Worm (Caenorhabditis elegans) whole organism, L3 larva: ENCODE measurements around the gene R11G1.1.

Experiments
- R02D3.7 ChIP-seq: fragments of 150-350 bp; optimal IDR thresholded peaks from 2 replicates; lab custom pipeline; 2014; ENCODE audit warnings: missing biosample characterization, missing genetic modification characterization
- ZK546.5 ChIP-seq: sonication (generic microtip); optimal IDR thresholded peaks from 2 replicates; lab custom pipeline; 2017; ENCODE audit warnings: missing biosample characterization, missing genetic modification characterization
- aly-2 ChIP-seq: fragments of 150-350 bp; optimal IDR thresholded peaks from 2 replicates; lab custom pipeline; 2014; ENCODE audit warnings: missing biosample characterization, missing genetic modification characterization
- ama-1 ChIP-seq: fragments of 150-350 bp; optimal IDR thresholded peaks from 2 replicates; lab custom pipeline; 2018
- ceh-16 ChIP-seq: sonication (generic microtip); optimal IDR thresholded peaks from 2 replicates; lab custom pipeline; 2017; ENCODE audit warnings: missing biosample characterization, missing genetic modification characterization
- ceh-28 ChIP-seq: fragments of 150-350 bp; optimal IDR thresholded peaks from 2 replicates; lab custom pipeline; 2014; ENCODE audit warnings: missing biosample characterization, missing genetic modification reagents, missing genetic modification characterization
- ceh-82 ChIP-seq: fragments of 150-350 bp; optimal IDR thresholded peaks from 2 replicates; lab custom pipeline; 2014; ENCODE audit warnings: missing biosample characterization, missing genetic modification characterization
- ceh-9 ChIP-seq: sonication (generic microtip); optimal IDR thresholded peaks from 2 replicates; lab custom pipeline; 2018; ENCODE audit warnings: missing biosample characterization, missing genetic modification characterization
- daf-12 ChIP-seq: fragments of 150-350 bp; optimal IDR thresholded peaks from 2 replicates; lab custom pipeline; 2014; ENCODE audit warnings: missing biosample characterization, missing genetic modification reagents, missing genetic modification characterization
- egl-27 ChIP-seq: sonication (generic microtip); optimal IDR thresholded peaks from 4 replicates; lab custom pipeline; 2017; ENCODE audit warnings: missing biosample characterization, missing genetic modification reagents, missing genetic modification characterization
- egl-5 ChIP-seq: fragments of 150-350 bp; optimal IDR thresholded peaks from 2 replicates; lab custom pipeline; 2017; ENCODE audit warnings: missing biosample characterization, missing genetic modification reagents, missing genetic modification characterization, inconsistent platforms
- elt-1 ChIP-seq: fragments of 150-350 bp; optimal IDR thresholded peaks from 2 replicates; lab custom pipeline; 2014; ENCODE audit warnings: missing biosample characterization, missing genetic modification characterization
- elt-2 ChIP-seq: sonication (generic microtip); optimal IDR thresholded peaks from 2 replicates; lab custom pipeline; 2016; ENCODE audit warnings: missing genetic modification reagents, mild to moderate bottlenecking, missing genetic modification characterization, missing compliant biosample characterization
- elt-3 ChIP-seq, 3 experiments: fragments of 150-350 bp in 1 of 3; sonication (generic microtip) in 2 of 3; optimal IDR thresholded peaks; 2 replicates in 2 of 3; 4 replicates in 1 of 3; lab custom pipeline; 2014 to 2017; ENCODE audit warnings: missing biosample characterization in 3 of 3, missing genetic modification characterization in 3 of 3
- eor-1 ChIP-seq, 2 experiments: fragments of 150-350 bp; optimal IDR thresholded peaks; 2 replicates each; lab custom pipeline; 2014 to 2018; ENCODE audit warnings: missing biosample characterization in 2 of 2, missing genetic modification characterization in 2 of 2
- fkh-10 ChIP-seq: sonication (generic microtip); optimal IDR thresholded peaks from 2 replicates; lab custom pipeline; 2017; ENCODE audit warnings: missing biosample characterization, missing genetic modification reagents, missing genetic modification characterization
- fkh-2 ChIP-seq: fragments of 150-350 bp; optimal IDR thresholded peaks from 2 replicates; lab custom pipeline; 2014; ENCODE audit warnings: missing biosample characterization, missing genetic modification reagents, missing genetic modification characterization
- fos-1 ChIP-seq: fragments of 150-350 bp; optimal IDR thresholded peaks from 2 replicates; lab custom pipeline; 2014; ENCODE audit warnings: missing biosample characterization, missing genetic modification characterization
- hmg-11 ChIP-seq: sonication (generic microtip); optimal IDR thresholded peaks from 2 replicates; lab custom pipeline; 2016; ENCODE audit warnings: missing genetic modification characterization, missing compliant biosample characterization
- jun-1 ChIP-seq: fragments of 150-350 bp; optimal IDR thresholded peaks from 2 replicates; lab custom pipeline; 2014; ENCODE audit warnings: missing biosample characterization, missing genetic modification reagents, missing genetic modification characterization
- lin-15B ChIP-seq: fragments of 150-350 bp; optimal IDR thresholded peaks from 2 replicates; lab custom pipeline; 2014; ENCODE audit warnings: missing biosample characterization, missing genetic modification characterization
- lin-39 ChIP-seq: fragments of 150-350 bp; optimal IDR thresholded peaks from 2 replicates; lab custom pipeline; 2018; ENCODE audit warnings: missing biosample characterization, missing genetic modification reagents, missing genetic modification characterization
- lsy-12 ChIP-seq: sonication (generic microtip); optimal IDR thresholded peaks from 2 replicates; lab custom pipeline; 2016; ENCODE audit warnings: mild to moderate bottlenecking, missing genetic modification characterization, missing compliant biosample characterization
- mdl-1 ChIP-seq: fragments of 150-350 bp; optimal IDR thresholded peaks from 2 replicates; lab custom pipeline; 2014; ENCODE audit warnings: missing biosample characterization, missing genetic modification characterization
- mml-1 ChIP-seq: fragments of 150-350 bp; sonication (generic microtip); optimal IDR thresholded peaks from 3 replicates; lab custom pipeline; 2014; ENCODE audit warnings: missing biosample characterization, missing genetic modification characterization
- nfya-1 ChIP-seq: sonication (generic microtip); optimal IDR thresholded peaks from 2 replicates; lab custom pipeline; 2017; ENCODE audit warnings: missing genetic modification characterization, mild to moderate bottlenecking, missing compliant biosample characterization, antibody characterized with exemption, moderate library complexity; ENCODE audit not compliant: insufficient read depth
- nhr-11 ChIP-seq: fragments of 150-350 bp; optimal IDR thresholded peaks from 2 replicates; lab custom pipeline; 2014; ENCODE audit warnings: missing biosample characterization, missing genetic modification characterization
- nhr-12 ChIP-seq: fragments of 150-350 bp; optimal IDR thresholded peaks from 2 replicates; lab custom pipeline; 2014; ENCODE audit warnings: missing biosample characterization, missing genetic modification characterization
- nhr-23 ChIP-seq: fragments of 150-350 bp; optimal IDR thresholded peaks from 2 replicates; lab custom pipeline; 2014; ENCODE audit warnings: missing biosample characterization, missing genetic modification reagents, missing genetic modification characterization
- nhr-237 ChIP-seq: fragments of 150-350 bp; optimal IDR thresholded peaks from 2 replicates; lab custom pipeline; 2014; ENCODE audit warnings: missing biosample characterization, missing genetic modification characterization
- nhr-25 ChIP-seq: sonication (generic microtip); optimal IDR thresholded peaks from 2 replicates; lab custom pipeline; 2017; ENCODE audit warnings: missing biosample characterization, missing genetic modification characterization
- nhr-28 ChIP-seq: fragments of 150-350 bp; optimal IDR thresholded peaks from 2 replicates; lab custom pipeline; 2014; ENCODE audit warnings: missing biosample characterization, missing genetic modification characterization
- nhr-43 ChIP-seq: sonication (generic microtip); optimal IDR thresholded peaks from 2 replicates; lab custom pipeline; 2016; ENCODE audit warnings: mild to moderate bottlenecking, missing genetic modification characterization, missing compliant biosample characterization; ENCODE audit not compliant: poor library complexity, severe bottlenecking
- nhr-67 ChIP-seq: fragments of 150-350 bp; optimal IDR thresholded peaks from 2 replicates; lab custom pipeline; 2014; ENCODE audit warnings: missing biosample characterization, missing genetic modification characterization
- nhr-76 ChIP-seq: fragments of 150-350 bp; sonication (generic microtip); optimal IDR thresholded peaks from 5 replicates; lab custom pipeline; 2014; ENCODE audit warnings: missing biosample characterization, missing genetic modification characterization
- nhr-77 ChIP-seq: fragments of 150-350 bp; optimal IDR thresholded peaks from 2 replicates; lab custom pipeline; 2014; ENCODE audit warnings: missing biosample characterization, missing genetic modification characterization
- pha-4 ChIP-seq: fragments of 150-350 bp; optimal IDR thresholded peaks from 2 replicates; lab custom pipeline; 2014; ENCODE audit warnings: missing biosample characterization, missing genetic modification reagents, missing genetic modification characterization
- pqm-1 ChIP-seq: fragments of 150-350 bp; optimal IDR thresholded peaks from 2 replicates; lab custom pipeline; 2017; ENCODE audit warnings: missing biosample characterization, missing genetic modification characterization, inconsistent platforms
- snpc-4 ChIP-seq: fragments of 150-350 bp; optimal IDR thresholded peaks from 2 replicates; lab custom pipeline; 2014; ENCODE audit warnings: missing biosample characterization, missing genetic modification characterization
- tbx-2 ChIP-seq: sonication (generic microtip); optimal IDR thresholded peaks from 2 replicates; lab custom pipeline; 2016; ENCODE audit warnings: mild to moderate bottlenecking, missing genetic modification characterization, missing compliant biosample characterization
- unc-39 ChIP-seq: sonication (generic microtip); optimal IDR thresholded peaks from 4 replicates; lab custom pipeline; 2017; ENCODE audit warnings: missing biosample characterization, missing genetic modification characterization
- unc-62 ChIP-seq: fragments of 150-350 bp; sonication (generic microtip); optimal IDR thresholded peaks from 4 replicates; lab custom pipeline; 2014; ENCODE audit warnings: missing biosample characterization, missing genetic modification reagents, missing genetic modification characterization
- zag-1 ChIP-seq: fragments of 150-350 bp; optimal IDR thresholded peaks from 2 replicates; lab custom pipeline; 2014; ENCODE audit warnings: missing biosample characterization, missing genetic modification characterization
- ztf-11 ChIP-seq: fragments of 150-350 bp; optimal IDR thresholded peaks from 2 replicates; lab custom pipeline; 2014; ENCODE audit warnings: missing biosample characterization, missing genetic modification characterization
- ztf-4 ChIP-seq: fragments of 150-350 bp; optimal IDR thresholded peaks from 2 replicates; lab custom pipeline; 2014; ENCODE audit warnings: missing biosample characterization, missing genetic modification characterization

R11G1.1 gene

DNA sequence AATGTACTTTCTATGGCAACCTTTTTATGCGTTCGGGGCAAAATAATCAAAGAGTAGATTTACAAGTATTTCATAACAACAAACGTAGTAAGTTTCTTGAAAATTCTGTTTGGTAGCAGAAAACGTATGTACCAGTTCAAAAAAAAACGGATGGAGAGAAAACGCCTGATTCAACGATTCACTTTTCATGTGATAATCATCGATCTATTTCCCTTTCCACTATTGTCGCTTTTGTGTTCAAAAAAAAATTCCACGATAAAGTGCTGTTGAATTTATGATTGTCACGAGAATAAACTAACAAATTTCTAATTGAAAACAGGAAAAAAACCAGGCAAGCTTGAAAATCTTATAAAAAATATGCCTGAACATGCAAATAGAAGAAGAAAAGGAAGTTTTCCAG is 36.5 kb downstream of the R11G1.1 start:
- no peak for TF ChIP-seq tbx-2 (tag; lab: Kevin White, UChicago)
- no peak for TF ChIP-seq lin-39 (tag; lab: Kevin White, UChicago)
- TF ChIP-seq aly-2 (tag; lab: Kevin White, UChicago), result no peak
- TF ChIP-seq unc-39 (tag; lab: Kevin White, UChicago), result no peak
- no peak for TF ChIP-seq ceh-16 (tag; lab: Kevin White, UChicago)
- TF ChIP-seq hmg-11, result peak; percentile 13
- no peak for TF ChIP-seq nhr-67 (tag; lab: Kevin White, UChicago)
- TF ChIP-seq egl-5 (tag; lab: Kevin White, UChicago), result no peak

DNA sequence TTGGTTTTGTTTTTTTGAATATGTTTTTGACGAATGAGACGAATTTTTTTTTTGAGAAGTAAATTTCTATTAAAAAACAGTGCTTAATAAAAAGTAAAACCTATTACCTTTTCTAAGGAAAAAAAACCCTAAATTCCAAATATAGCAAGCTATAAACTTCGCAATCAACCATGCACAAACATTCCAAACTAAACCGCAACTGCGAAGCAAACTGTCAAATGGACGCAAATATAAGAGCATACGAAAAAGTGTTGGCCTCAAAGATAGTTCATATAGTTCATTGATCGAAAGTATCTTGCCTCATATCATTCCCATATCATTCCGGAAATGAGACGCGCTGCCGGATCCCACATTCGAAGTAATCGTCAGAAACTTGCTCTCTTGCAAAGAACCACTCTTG is 37.3 kb downstream of the R11G1.1 start, which contains the start of gene C01C4.3:
Gene C01C4.3, plus strand, starts transcription at position 301 of the 400 bp plus-strand sequence.
- no peak for TF ChIP-seq nhr-67 (tag; lab: Kevin White, UChicago)
- no peak for TF ChIP-seq unc-62 (GFP tag; lab: Kevin White, UChicago)
- no peak for TF ChIP-seq snpc-4 (tag; lab: Kevin White, UChicago)
- no peak for TF ChIP-seq fos-1
- no peak for TF ChIP-seq ama-1 (lab: Kevin White, UChicago)
- no peak for TF ChIP-seq nhr-43 (tag; lab: Kevin White, UChicago)
- TF ChIP-seq egl-27 (tag; lab: Kevin White, UChicago), result no peak
- TF ChIP-seq nhr-25 (tag; lab: Kevin White, UChicago), result no peak
- no peak for TF ChIP-seq nhr-77
- TF ChIP-seq lsy-12 (tag; lab: Kevin White, UChicago), result no peak
- TF ChIP-seq elt-3 (tag; optimal IDR thresholded peaks at IDR 0.05; lab: Kevin White, UChicago), result no peak
- TF ChIP-seq nfya-1 (tag; lab: Kevin White, UChicago), result no peak
- TF ChIP-seq R02D3.7 (tag; lab: Kevin White, UChicago), result no peak
- no peak for TF ChIP-seq aly-2 (tag; lab: Kevin White, UChicago)
- no peak for TF ChIP-seq ZK546.5 (tag; lab: Kevin White, UChicago)
- no peak for TF ChIP-seq mml-1 (tag; lab: Kevin White, UChicago)
- no peak for TF ChIP-seq elt-2 (tag; lab: Kevin White, UChicago)
- TF ChIP-seq lin-15B (tag; lab: Kevin White, UChicago), result no peak
- TF ChIP-seq pha-4 (tag; lab: Kevin White, UChicago), result no peak
- TF ChIP-seq, all 47 proteins: peak for 0

DNA sequence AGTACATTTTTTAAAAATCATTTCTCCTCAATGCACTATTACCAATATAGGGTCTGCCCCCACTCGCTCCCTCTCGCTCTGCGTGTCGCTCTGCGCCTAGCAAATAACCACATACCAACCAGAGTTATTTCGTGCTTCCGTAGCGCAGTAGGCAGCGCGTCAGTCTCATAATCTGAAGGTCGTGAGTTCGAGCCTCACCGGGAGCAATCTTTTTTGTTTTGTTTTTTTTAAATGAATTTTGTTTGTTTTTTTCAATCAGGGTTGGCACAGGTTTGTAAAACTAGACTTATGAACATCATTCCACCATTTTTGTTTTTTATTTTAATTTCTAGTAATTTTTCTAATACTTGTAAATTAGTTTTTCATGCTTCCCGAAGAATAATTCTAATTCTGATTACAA is 38.3 kb downstream of the R11G1.1 start:
- TF ChIP-seq ceh-82 (tag; lab: Kevin White, UChicago) (peak; percentile 51), lin-15B (tag; lab: Kevin White, UChicago) (no peak), egl-5 (tag; lab: Kevin White, UChicago) (no peak), aly-2 (tag; lab: Kevin White, UChicago) (no peak), nhr-23 (no peak), nhr-77 (no peak), fkh-2 (no peak), ztf-11 (no peak), zag-1 (peak; percentile 10), jun-1 (tag; lab: Kevin White, UChicago) (no peak), ceh-28 (no peak), ceh-16 (tag; lab: Kevin White, UChicago) (no peak), pqm-1 (tag; lab: Kevin White, UChicago) (peak; percentile 19), nhr-12 (tag; lab: Kevin White, UChicago) (no peak), lsy-12 (tag; lab: Kevin White, UChicago) (peak; percentile 62), ztf-4 (tag; lab: Kevin White, UChicago) (no peak), egl-27 (tag; lab: Kevin White, UChicago) (no peak), fos-1 (no peak), daf-12 (tag; lab: Kevin White, UChicago) (no peak), nhr-67 (tag; lab: Kevin White, UChicago) (no peak), nhr-43 (tag; lab: Kevin White, UChicago) (peak; percentile 57), mdl-1 (tag; lab: Kevin White, UChicago) (no peak), nhr-237 (tag; lab: Kevin White, UChicago) (no peak), unc-39 (tag; lab: Kevin White, UChicago) (no peak), ama-1 (lab: Kevin White, UChicago) (no peak), tbx-2 (tag; lab: Kevin White, UChicago) (peak; percentile 57), eor-1 (tag; optimal IDR thresholded peaks at IDR 0.05; lab: Kevin White, UChicago) (no peak), ZK546.5 (tag; lab: Kevin White, UChicago) (no peak), mml-1 (tag; lab: Kevin White, UChicago) (no peak), elt-2 (tag; lab: Kevin White, UChicago) (no peak), nhr-11 (tag; lab: Kevin White, UChicago) (no peak), pha-4 (tag; lab: Kevin White, UChicago) (peak; percentile 60), ceh-9 (tag; lab: Kevin White, UChicago) (no peak), elt-3 (tag; optimal IDR thresholded peaks at IDR 0.05; lab: Kevin White, UChicago) (no peak), nfya-1 (tag; lab: Kevin White, UChicago) (peak; percentile 38), unc-62 (GFP tag; lab: Kevin White, UChicago) (no peak), nhr-28 (no peak), hmg-11 (peak; percentile 94), nhr-25 (tag; lab: Kevin White, UChicago) (no peak), nhr-76 (tag; lab: Kevin White, UChicago) (no peak), fkh-10 (GFP tag; lab: Kevin White, UChicago) (no peak), elt-1 (tag; lab: Kevin White, UChicago) (no peak), lin-39 (tag; lab: Kevin White, UChicago) (peak; percentile 74), snpc-4 (tag; lab: Kevin White, UChicago) (no peak), R02D3.7 (tag; lab: Kevin White, UChicago) (no peak)
